Fruit fly (Drosophila melanogaster) whole organism, prepupa: Measurements from ENCODE around the gene Ino80.

ENCODE experiments used
- CG10631 ChIP-seq: fragments of 200-800 bp; sonication (Bioruptor generic); optimal IDR thresholded peaks from 2 replicates; lab custom pipeline; 2016; ENCODE audit warnings: missing biosample characterization, missing genetic modification characterization
- CG11294 ChIP-seq: fragments of 200-800 bp; sonication (Bioruptor generic); IDR thresholded peaks from 2 replicates; pipeline ENCODE4 v1.3.6; 2022; ENCODE audit warnings: missing biosample characterization, missing genetic modification characterization
- CG15336 ChIP-seq: fragments of 200-800 bp; sonication (Bioruptor generic); IDR thresholded peaks from 2 replicates; pipeline ENCODE4 v1.3.6; 2022; ENCODE audit warnings: missing biosample characterization, missing genetic modification characterization
- CG16779 ChIP-seq: fragments of 200-800 bp; sonication (Bioruptor generic); optimal IDR thresholded peaks from 3 replicates; lab custom pipeline; 2017; ENCODE audit warnings: missing biosample characterization, mild to moderate bottlenecking, missing genetic modification characterization
- CG32006 ChIP-seq: fragments of 200-800 bp; sonication (Bioruptor generic); optimal IDR thresholded peaks from 3 replicates; lab custom pipeline; 2017; ENCODE audit warnings: missing biosample characterization, mild to moderate bottlenecking, missing genetic modification characterization
- CG34406 ChIP-seq: fragments of 200-800 bp; sonication (Bioruptor generic); optimal IDR thresholded peaks from 3 replicates; lab custom pipeline; 2016; ENCODE audit warnings: missing biosample characterization, missing genetic modification characterization
- CG3919 ChIP-seq: fragments of 200-800 bp; sonication (Bioruptor generic); optimal IDR thresholded peaks from 3 replicates; lab custom pipeline; 2016; ENCODE audit warnings: missing biosample characterization, missing genetic modification characterization
- CG6163 ChIP-seq: fragments of 200-800 bp; sonication (Bioruptor generic); IDR thresholded peaks from 3 replicates; pipeline ENCODE4 v1.3.6; 2022; ENCODE audit warnings: missing biosample characterization, missing genetic modification characterization
- CG6792 ChIP-seq: fragments of 200-800 bp; sonication (Bioruptor generic); optimal IDR thresholded peaks from 3 replicates; lab custom pipeline; 2016; ENCODE audit warnings: missing biosample characterization, missing genetic modification characterization
- CG6808 ChIP-seq: fragments of 200-800 bp; sonication (Bioruptor generic); optimal IDR thresholded peaks from 3 replicates; lab custom pipeline; 2017; ENCODE audit warnings: missing biosample characterization, missing genetic modification characterization, mild to moderate bottlenecking, moderate library complexity, missing genetic modification reagents
- CG7368 ChIP-seq: fragments of 200-800 bp; sonication (Bioruptor generic); optimal IDR thresholded peaks from 3 replicates; lab custom pipeline; 2016; ENCODE audit warnings: missing biosample characterization, missing genetic modification characterization
- CG8119 ChIP-seq: fragments of 200-800 bp; sonication (Bioruptor generic); IDR thresholded peaks from 3 replicates; pipeline ENCODE4 v1.3.6; 2022; ENCODE audit warnings: missing biosample characterization, missing genetic modification characterization
- CG8632 ChIP-seq: fragments of 200-800 bp; sonication (Bioruptor generic); optimal IDR thresholded peaks from 3 replicates; lab custom pipeline; 2016; ENCODE audit warnings: missing biosample characterization, missing genetic modification characterization
- CG9139 ChIP-seq: fragments of 200-800 bp; sonication (Bioruptor generic); optimal IDR thresholded peaks from 3 replicates; lab custom pipeline; 2017; ENCODE audit warnings: missing biosample characterization, mild to moderate bottlenecking, missing genetic modification characterization
- Eip75B ChIP-seq: fragments of 200-800 bp; sonication (Bioruptor generic); optimal IDR thresholded peaks from 3 replicates; lab custom pipeline; 2016; ENCODE audit warnings: missing biosample characterization, missing genetic modification characterization
- Eip78C ChIP-seq: fragments of 200-800 bp; sonication (Bioruptor generic); peaks from one replicate; lab custom pipeline; 2016; ENCODE audit warnings: missing biosample characterization, missing genetic modification characterization
- Ets21C ChIP-seq: fragments of 200-800 bp; sonication (Bioruptor generic); optimal IDR thresholded peaks from 3 replicates; lab custom pipeline; 2016; ENCODE audit warnings: missing biosample characterization, missing genetic modification characterization
- Ets96B ChIP-seq: fragments of 200-800 bp; optimal IDR thresholded peaks from 2 replicates; lab custom pipeline; 2019; ENCODE audit warnings: missing biosample characterization, mild to moderate bottlenecking, missing genetic modification characterization, moderate library complexity
- Gug ChIP-seq: fragments of 200-800 bp; sonication (Bioruptor generic); IDR thresholded peaks from 2 replicates; pipeline ENCODE4 v1.3.6; 2022; ENCODE audit warnings: missing biosample characterization, missing genetic modification characterization
- Hr38 ChIP-seq: sonication (Bioruptor generic); optimal IDR thresholded peaks from 2 replicates; lab custom pipeline; 2016; ENCODE audit warnings: missing biosample characterization, missing genetic modification characterization
- Hr39 ChIP-seq: fragments of 200-800 bp; sonication (Bioruptor generic); optimal IDR thresholded peaks from 2 replicates; lab custom pipeline; 2016; ENCODE audit warnings: missing biosample characterization, missing genetic modification characterization
- Hr4 ChIP-seq: fragments of 200-800 bp; sonication (Bioruptor generic); optimal IDR thresholded peaks from 3 replicates; lab custom pipeline; 2016; ENCODE audit warnings: missing biosample characterization, missing genetic modification characterization
- Lpt ChIP-seq: fragments of 200-800 bp; sonication (Bioruptor generic); optimal IDR thresholded peaks from 3 replicates; lab custom pipeline; 2016; ENCODE audit warnings: missing biosample characterization, missing genetic modification characterization
- OdsH ChIP-seq: fragments of 200-800 bp; sonication (Bioruptor generic); optimal IDR thresholded peaks from 3 replicates; lab custom pipeline; 2016; ENCODE audit warnings: missing biosample characterization, missing genetic modification characterization
- Smox ChIP-seq: fragments of 200-800 bp; sonication (Bioruptor generic); optimal IDR thresholded peaks from 3 replicates; lab custom pipeline; 2016; ENCODE audit warnings: missing biosample characterization, missing genetic modification characterization
- Sox102F ChIP-seq: fragments of 200-800 bp; sonication (Bioruptor generic); optimal IDR thresholded peaks from 2 replicates; lab custom pipeline; 2016; ENCODE audit warnings: missing biosample characterization, mild to moderate bottlenecking, missing genetic modification characterization
- Sox15 ChIP-seq: fragments of 200-800 bp; sonication (Bioruptor generic); optimal IDR thresholded peaks from 3 replicates; lab custom pipeline; 2016; ENCODE audit warnings: missing biosample characterization, missing genetic modification characterization
- achi ChIP-seq: fragments of 200-800 bp; sonication (Bioruptor generic); optimal IDR thresholded peaks from 3 replicates; lab custom pipeline; 2016; ENCODE audit warnings: missing biosample characterization, missing genetic modification characterization
- acj6 ChIP-seq: fragments of 200-800 bp; sonication (Bioruptor generic); optimal IDR thresholded peaks from 3 replicates; lab custom pipeline; 2016; ENCODE audit warnings: missing biosample characterization, missing genetic modification characterization
- esn ChIP-seq: fragments of 200-800 bp; sonication (Bioruptor generic); optimal IDR thresholded peaks from 2 replicates; lab custom pipeline; 2016; ENCODE audit warnings: missing biosample characterization, mild to moderate bottlenecking, missing genetic modification characterization, moderate library complexity
- fd59A ChIP-seq: fragments of 200-800 bp; sonication (Bioruptor generic); optimal IDR thresholded peaks from 2 replicates; lab custom pipeline; 2017; ENCODE audit warnings: missing biosample characterization, mild to moderate bottlenecking, missing genetic modification characterization, missing genetic modification reagents
- fd85E ChIP-seq: fragments of 200-800 bp; sonication (Bioruptor generic); optimal IDR thresholded peaks from 3 replicates; lab custom pipeline; 2016; ENCODE audit warnings: missing biosample characterization, missing genetic modification characterization
- fkh ChIP-seq: fragments of 200-800 bp; sonication (Bioruptor generic); optimal IDR thresholded peaks from 3 replicates; lab custom pipeline; 2017; ENCODE audit warnings: missing biosample characterization, mild to moderate bottlenecking, missing genetic modification characterization, moderate library complexity
- lz ChIP-seq: fragments of 200-800 bp; sonication (Bioruptor generic); optimal IDR thresholded peaks from 3 replicates; lab custom pipeline; 2016; ENCODE audit warnings: missing biosample characterization, missing genetic modification characterization
- salr ChIP-seq, 2 experiments: fragments of 200-800 bp; sonication (Bioruptor generic); optimal IDR thresholded peaks; 3 replicates each; lab custom pipeline; 2016 to 2018; ENCODE audit warnings: missing biosample characterization in 2 of 2, missing genetic modification characterization in 2 of 2, mild to moderate bottlenecking in 1 of 2
- ss ChIP-seq, 2 experiments: fragments of 200-800 bp; sonication (Bioruptor generic); optimal IDR thresholded peaks; 2 replicates in 1 of 2; 3 replicates in 1 of 2; lab custom pipeline; 2017 to 2018; ENCODE audit warnings: mild to moderate bottlenecking in 2 of 2, missing biosample characterization in 2 of 2, missing genetic modification characterization in 2 of 2, moderate library complexity in 1 of 2
- svp ChIP-seq: fragments of 200-800 bp; sonication (Bioruptor generic); peaks from one replicate; lab custom pipeline; 2016; ENCODE audit warnings: missing biosample characterization, missing genetic modification characterization
- topi ChIP-seq: fragments of 200-800 bp; sonication (Bioruptor generic); optimal IDR thresholded peaks from 3 replicates; lab custom pipeline; 2016; ENCODE audit warnings: missing biosample characterization, missing genetic modification characterization
- vri ChIP-seq: fragments of 200-800 bp; sonication (Bioruptor generic); optimal IDR thresholded peaks from 3 replicates; lab custom pipeline; 2016; ENCODE audit warnings: missing biosample characterization, mild to moderate bottlenecking, missing genetic modification characterization

The Ino80 gene

DNA sequence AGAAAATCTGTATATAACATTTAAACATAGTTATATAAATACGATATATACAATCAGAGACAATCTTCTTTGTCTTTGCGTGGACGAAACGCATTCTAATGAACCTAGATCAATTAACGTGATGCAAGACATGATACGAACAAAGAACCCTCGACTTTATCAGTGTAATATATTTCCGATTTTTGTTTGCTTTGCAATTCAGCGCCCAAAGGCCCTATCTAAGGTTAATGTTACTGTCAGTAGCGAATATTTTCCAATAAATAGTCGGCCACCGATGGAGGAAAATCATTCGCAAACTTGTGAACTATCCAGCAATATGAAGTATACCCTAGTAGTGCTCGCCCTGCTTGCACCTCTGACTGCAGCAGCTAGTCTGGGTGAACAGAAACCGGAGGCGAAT is 9.9 kb downstream of the Ino80 start, which contains the start of gene CG3739:
Gene CG3739 (plus strand): TSS at position 301 of the 400 bp plus-strand sequence.
- no peak for TF ChIP-seq Hr39 (GFP tag; lab: Kevin White, UChicago)
- no peak for TF ChIP-seq CG15336
- no peak for TF ChIP-seq lz (GFP tag; lab: Kevin White, UChicago)
- TF ChIP-seq CG7368: no peak
- no peak for TF ChIP-seq CG8119 (GFP tag; lab: Robert Waterston, UW)
- no peak for TF ChIP-seq Hr38 (GFP tag; lab: Kevin White, UChicago)
- TF ChIP-seq CG9139 (GFP tag; lab: Kevin White, UChicago): no peak
- TF ChIP-seq topi (GFP tag; lab: Kevin White, UChicago): no peak
- no peak for TF ChIP-seq fkh (GFP tag; lab: Kevin White, UChicago)

DNA sequence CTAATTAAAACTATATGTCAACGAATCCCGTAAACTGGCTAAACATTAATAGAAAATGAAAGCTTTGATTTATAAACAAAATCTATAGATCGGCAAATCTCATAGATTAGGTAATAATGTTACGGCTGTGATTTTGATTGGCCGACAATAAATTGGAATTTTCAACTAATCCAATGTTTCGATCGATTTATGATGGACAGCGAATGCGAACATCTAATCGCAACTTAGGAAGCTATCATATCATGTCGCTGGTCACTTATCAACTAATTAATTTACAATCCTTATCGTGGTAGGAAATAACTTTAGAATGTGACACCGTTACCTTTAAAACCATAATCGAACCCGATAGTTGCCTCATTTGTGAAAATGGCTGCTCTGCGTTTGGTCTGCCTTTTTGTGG is 13.0 kb downstream of the Ino80 start, which contains the start of gene CG18493:
Gene CG18493 (plus strand): TSS at position 352 of the 400 bp plus-strand sequence.
- TF ChIP-seq OdsH (GFP tag; lab: Kevin White, UChicago) (no peak), CG6163 (no peak), topi (GFP tag; lab: Kevin White, UChicago) (no peak), fd85E (GFP tag; lab: Kevin White, UChicago) (no peak), Hr39 (GFP tag; lab: Kevin White, UChicago) (no peak), fkh (GFP tag; lab: Kevin White, UChicago) (no peak), Sox102F (GFP tag; lab: Kevin White, UChicago) (no peak)

DNA sequence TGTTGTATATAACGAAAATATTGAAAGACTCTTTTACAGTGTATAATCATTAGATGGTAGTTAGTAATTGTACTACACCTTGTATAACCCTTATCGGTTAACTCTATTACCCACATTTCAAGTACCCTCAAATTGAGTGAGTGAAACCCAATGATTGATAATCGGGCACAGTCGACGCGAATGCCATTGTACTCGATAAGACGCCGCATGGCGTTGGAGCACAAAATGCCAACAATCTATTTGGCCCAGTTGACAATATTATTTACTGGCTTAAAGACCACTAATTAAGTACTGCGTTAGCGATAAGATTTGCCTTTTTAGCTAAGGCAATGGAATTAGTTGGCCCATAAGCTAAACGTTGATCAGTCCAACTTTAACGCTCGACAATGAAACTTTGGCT is 15.3 kb downstream of the Ino80 start, which contains the start of gene CG3734:
Gene CG3734 (plus strand): TSS at position 254 of the 400 bp plus-strand sequence.
- no peak for TF ChIP-seq CG11294 (GFP tag; lab: Robert Waterston, UW)
- TF ChIP-seq vri (GFP tag; lab: Kevin White, UChicago): peak; percentile 73

DNA sequence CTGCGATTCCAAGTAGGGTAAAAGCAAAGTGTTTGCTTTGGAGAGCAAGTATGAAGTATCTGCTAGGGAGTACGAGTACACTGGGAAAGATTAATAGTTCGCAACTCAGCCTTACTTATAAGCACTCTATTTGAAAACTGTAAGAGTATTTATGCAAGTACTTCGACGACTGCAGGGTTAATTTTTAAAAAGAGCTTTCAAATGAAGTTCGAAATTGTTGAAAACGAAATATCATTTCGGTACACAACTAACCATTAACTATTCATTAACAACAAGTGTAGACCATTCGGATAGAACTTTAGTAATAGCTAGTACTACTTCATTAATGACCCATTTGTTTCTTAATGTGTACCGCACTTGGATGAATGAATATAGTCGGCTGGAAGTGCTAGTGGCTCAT is 19.7 kb downstream of the Ino80 start:
- TF ChIP-seq topi (GFP tag; lab: Kevin White, UChicago) (no peak), Ets96B (tag; lab: Kevin White, UChicago) (no peak), Eip78C (GFP tag; lab: Kevin White, UChicago) (no peak), Hr39 (GFP tag; lab: Kevin White, UChicago) (no peak), CG6163 (no peak), Eip75B (GFP tag; lab: Kevin White, UChicago) (peak; percentile 15), acj6 (GFP tag; lab: Kevin White, UChicago) (no peak), CG3919 (GFP tag; lab: Kevin White, UChicago) (no peak), fkh (GFP tag; lab: Kevin White, UChicago) (no peak), CG10631 (peak; percentile 41), OdsH (GFP tag; lab: Kevin White, UChicago) (peak; percentile 26), CG16779 (no peak), CG32006 (GFP tag; lab: Kevin White, UChicago) (peak; percentile 57), CG8632 (GFP tag; lab: Kevin White, UChicago) (no peak), fd59A (GFP tag; lab: Kevin White, UChicago) (no peak), achi (peak; percentile 9), CG9139 (GFP tag; lab: Kevin White, UChicago) (no peak), Lpt (GFP tag; lab: Kevin White, UChicago) (no peak), Hr4 (peak; percentile 39), CG6808 (GFP tag; lab: Kevin White, UChicago) (no peak), CG34406 (no peak)
- TF ChIP-seq, all 60 proteins: peak for 6

DNA sequence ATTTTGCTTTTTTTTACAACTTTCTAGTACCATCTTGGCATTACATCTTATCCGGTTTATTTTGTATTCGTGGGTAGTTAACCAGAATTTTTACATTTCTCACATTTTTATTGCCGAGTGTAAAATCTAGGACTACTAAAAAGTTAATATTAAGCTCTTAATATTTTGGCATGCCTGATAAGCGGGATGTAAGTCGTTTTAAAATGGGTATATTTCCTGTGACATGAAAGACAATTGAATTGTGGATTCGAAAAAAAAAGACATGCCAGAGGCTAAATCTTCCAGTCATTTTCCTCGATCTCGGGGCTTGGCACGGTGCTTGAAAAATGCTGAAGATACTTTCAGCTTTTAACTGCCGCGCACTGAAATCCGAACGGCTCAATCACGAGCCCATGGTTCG is 25.8 kb downstream of the Ino80 start, which contains the start of gene CG31245:
Gene CG31245 (minus strand): TSS at position 101 of the 400 bp plus-strand sequence.
- TF ChIP-seq Sox15 (no peak), esn (GFP tag; lab: Kevin White, UChicago) (no peak), OdsH (GFP tag; lab: Kevin White, UChicago) (no peak), ss (GFP tag; optimal IDR thresholded peaks at IDR 0.05; lab: Kevin White, UChicago) (no peak), Ets21C (GFP tag; lab: Kevin White, UChicago) (no peak), CG6792 (GFP tag; lab: Kevin White, UChicago) (no peak), acj6 (GFP tag; lab: Kevin White, UChicago) (no peak), CG8632 (GFP tag; lab: Kevin White, UChicago) (no peak), vri (GFP tag; lab: Kevin White, UChicago) (no peak), salr (GFP tag; optimal IDR thresholded peaks at IDR 0.05; lab: Kevin White, UChicago) (no peak), Smox (GFP tag; lab: Kevin White, UChicago) (no peak), svp (no peak), fd85E (GFP tag; lab: Kevin White, UChicago) (no peak), achi (no peak), Gug (GFP tag; lab: Robert Waterston, UW) (no peak)
